Worm (Caenorhabditis elegans) whole organism, L3 larva: ENCODE results near the gene pcn-1.

ENCODE experiments used
- ama-1 ChIP-seq: fragments of 150-350 bp; optimal IDR thresholded peaks from 2 replicates; lab custom pipeline; 2018
- egl-27 ChIP-seq: sonication (generic microtip); optimal IDR thresholded peaks from 4 replicates; lab custom pipeline; 2017; ENCODE audit warnings: missing biosample characterization, missing genetic modification reagents, missing genetic modification characterization
- elt-3 ChIP-seq, 3 experiments: fragments of 150-350 bp in 1 of 3; sonication (generic microtip) in 2 of 3; optimal IDR thresholded peaks; 2 replicates in 2 of 3; 4 replicates in 1 of 3; lab custom pipeline; 2014 to 2017; ENCODE audit warnings: missing biosample characterization in 3 of 3, missing genetic modification characterization in 3 of 3
- nhr-12 ChIP-seq: fragments of 150-350 bp; optimal IDR thresholded peaks from 2 replicates; lab custom pipeline; 2014; ENCODE audit warnings: missing biosample characterization, missing genetic modification characterization
- unc-39 ChIP-seq: sonication (generic microtip); optimal IDR thresholded peaks from 4 replicates; lab custom pipeline; 2017; ENCODE audit warnings: missing biosample characterization, missing genetic modification characterization
- unc-62 ChIP-seq: fragments of 150-350 bp; sonication (generic microtip); optimal IDR thresholded peaks from 4 replicates; lab custom pipeline; 2014; ENCODE audit warnings: missing biosample characterization, missing genetic modification reagents, missing genetic modification characterization
- ztf-11 ChIP-seq: fragments of 150-350 bp; optimal IDR thresholded peaks from 2 replicates; lab custom pipeline; 2014; ENCODE audit warnings: missing biosample characterization, missing genetic modification characterization

ce11 chrIV:4094364-4094763 is 45.1 kb upstream of the pcn-1 start:
- TF ChIP-seq unc-62 (GFP tag; lab: Kevin White, UChicago) (no peak), elt-3 (tag; optimal IDR thresholded peaks at IDR 0.05; lab: Kevin White, UChicago) (no peak), ama-1 (lab: Kevin White, UChicago) (no peak), unc-39 (tag; lab: Kevin White, UChicago) (no peak), nhr-12 (tag; lab: Kevin White, UChicago) (no peak), egl-27 (tag; lab: Kevin White, UChicago) (no peak), ztf-11 (tag; lab: Kevin White, UChicago) (no peak)
